Worm (Caenorhabditis elegans) whole organism, early embryonic: ENCODE results near the gene W03H9.2.

Experiments used
- B0310.2 ChIP-seq: sonication (generic microtip); optimal IDR thresholded peaks from 2 replicates; lab custom pipeline; 2016; ENCODE audit warnings: mild to moderate bottlenecking, missing genetic modification characterization, missing compliant biosample characterization
- F13C5.2 ChIP-seq: sonication (generic microtip); optimal IDR thresholded peaks from 2 replicates; lab custom pipeline; 2017; ENCODE audit warnings: mild to moderate bottlenecking, missing genetic modification characterization, inconsistent platforms, missing compliant biosample characterization
- aly-1 ChIP-seq: sonication (generic microtip); optimal IDR thresholded peaks from 2 replicates; lab custom pipeline; 2016; ENCODE audit warnings: missing genetic modification characterization, missing compliant biosample characterization
- ama-1 ChIP-seq: fragments of 150-350 bp; optimal IDR thresholded peaks from 2 replicates; lab custom pipeline; 2014
- ceh-13 ChIP-seq: fragments of 200-800 bp; sonication (Bioruptor generic); optimal IDR thresholded peaks from 2 replicates; lab custom pipeline; 2018; ENCODE audit warnings: mild to moderate bottlenecking, missing genetic modification characterization, missing compliant biosample characterization
- ceh-36 ChIP-seq: sonication (generic microtip); optimal IDR thresholded peaks from 2 replicates; lab custom pipeline; 2016; ENCODE audit warnings: missing genetic modification characterization, inconsistent platforms, missing compliant biosample characterization
- ets-7 ChIP-seq: sonication (generic microtip); optimal IDR thresholded peaks from 2 replicates; lab custom pipeline; 2016; ENCODE audit warnings: missing genotype, missing genetic modification characterization, missing compliant biosample characterization
- flt-1 ChIP-seq: fragments of 200-800 bp; sonication (Bioruptor generic); IDR thresholded peaks from 2 replicates; pipeline ENCODE4 v1.3.6; 2022; ENCODE audit warnings: missing genetic modification characterization, missing compliant biosample characterization
- hmbx-1 ChIP-seq: sonication (generic microtip); optimal IDR thresholded peaks from 2 replicates; lab custom pipeline; 2016; ENCODE audit warnings: mild to moderate bottlenecking, missing genetic modification characterization, missing compliant biosample characterization
- hmg-4 ChIP-seq: fragments of 200-800 bp; sonication (Bioruptor generic); optimal IDR thresholded peaks from 2 replicates; lab custom pipeline; 2018; ENCODE audit warnings: mild to moderate bottlenecking, missing genetic modification characterization, missing compliant biosample characterization
- hnd-1 ChIP-seq: sonication (generic microtip); optimal IDR thresholded peaks from 2 replicates; lab custom pipeline; 2016; ENCODE audit warnings: missing genetic modification characterization, missing compliant biosample characterization
- pes-1 ChIP-seq: fragments of 200-800 bp; sonication (Bioruptor generic); IDR thresholded peaks from 2 replicates; pipeline ENCODE4 v1.3.6; 2022; ENCODE audit warnings: missing genetic modification reagents, missing genetic modification characterization, missing compliant biosample characterization
- scrt-1 ChIP-seq: fragments of 200-800 bp; sonication (Bioruptor generic); IDR thresholded peaks from 2 replicates; pipeline ENCODE4 v1.3.6; 2022; ENCODE audit warnings: missing genetic modification characterization, missing compliant biosample characterization
- sea-1 ChIP-seq: fragments of 200-800 bp; sonication (Bioruptor generic); conservative IDR thresholded peaks from 2 replicates; pipeline ENCODE4 v1.3.6; 2022; ENCODE audit warnings: missing genetic modification characterization, missing compliant biosample characterization
- tbx-11 ChIP-seq: fragments of 200-800 bp; sonication (Bioruptor generic); IDR thresholded peaks from 2 replicates; pipeline ENCODE4 v1.3.6; 2022; ENCODE audit warnings: missing genetic modification characterization, missing compliant biosample characterization
- tbx-37 ChIP-seq: fragments of 200-800 bp; sonication (Bioruptor generic); conservative IDR thresholded peaks from 2 replicates; pipeline ENCODE4 v1.3.6; 2022; ENCODE audit warnings: missing genetic modification reagents, missing genetic modification characterization, missing compliant biosample characterization
- tra-4 ChIP-seq: sonication (generic microtip); optimal IDR thresholded peaks from 2 replicates; lab custom pipeline; 2017; ENCODE audit warnings: missing genetic modification characterization, missing compliant biosample characterization

Gene W03H9.2

DNA sequence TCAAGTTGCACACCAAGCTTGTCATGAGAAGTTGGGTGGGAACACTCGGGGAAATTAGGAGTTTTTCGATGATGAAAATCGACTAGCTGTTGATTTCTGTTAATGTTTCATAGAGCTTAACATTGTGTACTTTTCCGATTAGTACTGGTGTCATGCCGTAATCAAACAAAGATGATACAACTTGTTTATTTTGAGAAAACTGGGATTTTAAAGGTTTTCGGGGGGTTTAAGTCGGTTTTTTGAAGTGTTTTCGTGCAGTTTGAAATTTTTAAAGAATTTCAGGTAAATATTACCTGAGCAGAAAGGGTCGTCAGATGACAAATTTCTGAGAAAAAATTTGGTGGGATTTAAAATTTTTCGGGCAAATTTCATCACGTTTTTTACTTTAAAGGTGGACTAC lies 27.9 kb upstream of the W03H9.2 start, which contains the start of gene eat-2:
TSS of gene eat-2 (minus strand) at position 101 of the 400 bp plus-strand sequence.
- TF ChIP-seq F13C5.2 (tag; lab: Kevin White, UChicago) (no peak), hmbx-1 (tag; lab: Kevin White, UChicago) (no peak), ets-7 (tag; lab: Kevin White, UChicago) (no peak), B0310.2 (tag; lab: Kevin White, UChicago) (no peak), ama-1 (lab: Kevin White, UChicago) (no peak), aly-1 (tag; lab: Kevin White, UChicago) (no peak), hnd-1 (tag; lab: Kevin White, UChicago) (no peak), ceh-13 (GFP tag; lab: Kevin White, UChicago) (no peak), ceh-36 (tag; lab: Kevin White, UChicago) (no peak), hmg-4 (GFP tag; lab: Kevin White, UChicago) (no peak), pes-1 (no peak), tbx-37 (GFP tag; lab: Robert Waterston, UW) (no peak)

DNA sequence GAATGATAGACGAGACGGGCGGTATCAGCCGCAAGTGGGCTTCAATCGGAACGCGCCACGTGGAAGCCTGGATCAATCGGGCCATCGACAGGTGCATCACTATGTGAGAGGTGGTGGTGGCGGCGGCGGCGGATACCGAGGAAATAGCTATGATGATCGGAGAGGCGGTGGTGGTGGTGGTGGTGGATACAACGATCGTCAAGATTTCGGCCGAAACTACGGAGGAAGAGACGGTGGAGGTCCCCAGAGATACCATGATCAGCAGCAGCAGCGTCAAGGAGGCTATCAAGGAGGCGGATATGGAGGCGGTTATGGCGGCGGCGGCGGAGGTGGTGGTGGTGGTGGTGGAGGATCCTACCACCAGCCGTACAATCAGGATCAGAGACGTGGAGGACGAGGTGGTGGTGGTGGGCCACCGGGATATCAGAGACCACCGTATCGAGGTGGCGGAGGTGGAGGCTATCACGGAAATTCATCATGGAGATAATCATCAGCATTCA lies 21.8 kb upstream of the W03H9.2 start:
- TF ChIP-seq aly-1 (tag; lab: Kevin White, UChicago) (no peak), scrt-1 (0 out of 2 replicates have a peak, but pooled peaks have one; percentile 56), flt-1 (GFP tag; lab: Robert Waterston, UW) (no peak), sea-1 (GFP tag; lab: Robert Waterston, UW) (no peak), B0310.2 (tag; lab: Kevin White, UChicago) (no peak), tra-4 (tag; lab: Kevin White, UChicago) (no peak)

DNA sequence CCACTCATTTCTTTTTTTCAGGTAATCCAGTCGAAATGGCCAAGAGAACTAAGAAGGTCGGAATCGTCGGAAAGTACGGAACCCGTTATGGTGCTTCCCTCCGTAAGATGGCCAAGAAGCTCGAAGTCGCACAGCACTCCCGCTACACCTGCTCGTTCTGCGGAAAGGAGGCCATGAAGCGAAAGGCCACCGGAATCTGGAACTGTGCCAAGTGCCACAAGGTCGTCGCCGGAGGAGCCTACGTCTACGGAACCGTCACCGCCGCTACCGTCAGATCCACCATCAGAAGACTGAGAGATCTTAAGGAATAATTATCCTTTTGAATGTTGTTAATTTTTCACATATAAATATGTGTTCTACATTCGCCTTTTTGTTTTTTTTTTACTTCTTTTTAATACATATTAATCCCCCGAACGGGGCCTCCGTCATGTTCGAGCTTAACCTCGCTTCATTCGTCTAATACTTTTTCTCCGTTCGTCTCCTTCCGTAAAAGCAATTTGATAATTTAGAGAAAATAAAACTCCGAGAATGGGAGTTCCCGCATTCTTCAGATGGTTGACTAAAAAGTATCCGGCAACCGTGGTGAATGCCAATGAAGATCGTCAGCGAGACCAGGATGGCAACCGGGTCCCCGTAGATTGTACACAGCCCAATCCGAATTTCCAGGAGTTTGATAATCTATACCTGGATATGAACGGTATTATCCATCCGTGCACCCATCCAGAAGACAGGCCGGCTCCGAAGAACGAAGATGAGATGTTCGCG lies 11.8 kb upstream of the W03H9.2 start, which contains the start of the genes rpl-43 and xrn-2:
TSS of gene rpl-43 (plus strand) at position 36 of the 765 bp plus-strand sequence.
TSS of gene xrn-2 (plus strand) at position 510 of the 765 bp plus-strand sequence.
- TF ChIP-seq scrt-1 = 0 out of 2 replicates have a peak, but pooled peaks have one; percentile 20
- peak; percentile 49 for TF ChIP-seq ama-1 (lab: Kevin White, UChicago)
- TF ChIP-seq ceh-13 (GFP tag; lab: Kevin White, UChicago) = no peak

DNA sequence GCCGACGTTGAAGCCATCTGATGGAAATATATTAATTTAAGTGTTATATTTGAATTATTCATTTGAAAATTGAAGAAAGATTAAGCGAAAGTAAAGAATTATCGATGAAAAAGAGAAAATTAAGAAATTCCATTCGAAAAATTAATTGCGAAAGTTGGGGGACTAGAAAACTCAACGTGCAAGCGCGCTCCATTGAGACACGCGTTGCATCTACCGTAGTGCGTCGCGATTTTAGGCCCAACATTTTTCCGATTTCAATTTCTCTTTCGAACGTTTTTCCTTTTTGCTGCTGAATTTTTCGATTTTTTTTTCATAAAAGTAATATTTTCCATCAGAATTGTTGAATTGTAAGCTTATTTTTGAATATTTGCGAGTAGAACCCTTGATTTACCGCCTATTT lies 10.7 kb upstream of the W03H9.2 start, which contains the start of gene Y48B6A.1:
TSS of gene Y48B6A.1 (minus strand) at position 17 of the 400 bp plus-strand sequence.
- TF ChIP-seq tra-4 (tag; lab: Kevin White, UChicago) (no peak), hmbx-1 (tag; lab: Kevin White, UChicago) (no peak), pes-1 (peak; percentile 76), ets-7 (tag; lab: Kevin White, UChicago) (no peak), ama-1 (lab: Kevin White, UChicago) (no peak), sea-1 (GFP tag; lab: Robert Waterston, UW) (no peak), hmg-4 (GFP tag; lab: Kevin White, UChicago) (peak; percentile 79), F13C5.2 (tag; lab: Kevin White, UChicago) (peak; percentile 86), tbx-37 (GFP tag; lab: Robert Waterston, UW) (peak; percentile 69), hnd-1 (tag; lab: Kevin White, UChicago) (peak; percentile 6), flt-1 (GFP tag; lab: Robert Waterston, UW) (peak; percentile 50; the same call in 1 of the 2 replicates)

DNA sequence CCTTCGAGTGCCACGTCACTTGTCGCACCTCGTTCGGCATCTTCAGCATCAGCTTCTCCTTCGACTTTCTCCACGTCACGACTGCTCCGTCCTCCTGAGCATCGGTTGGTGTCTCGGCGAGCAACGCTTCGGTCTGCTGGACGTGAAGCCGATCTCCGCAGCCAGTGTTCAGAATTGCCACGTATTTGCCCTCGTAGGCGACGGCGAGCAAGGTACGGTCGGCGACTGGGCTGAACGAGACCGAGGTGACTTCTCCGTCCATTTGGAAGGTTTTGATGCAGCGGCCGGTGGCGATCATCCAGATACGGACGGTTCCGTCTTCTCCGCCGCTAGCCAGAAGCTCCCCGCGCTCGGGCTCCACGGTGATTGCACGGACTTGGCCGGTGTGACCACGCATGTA lies 8.6 kb upstream of the W03H9.2 start:
- TF ChIP-seq ets-7 (tag; lab: Kevin White, UChicago) (no peak), aly-1 (tag; lab: Kevin White, UChicago) (no peak), B0310.2 (tag; lab: Kevin White, UChicago) (no peak), F13C5.2 (tag; lab: Kevin White, UChicago) (no peak), tbx-37 (GFP tag; lab: Robert Waterston, UW) (no peak), flt-1 (GFP tag; lab: Robert Waterston, UW) (no peak), hmbx-1 (tag; lab: Kevin White, UChicago) (no peak), ama-1 (lab: Kevin White, UChicago) (no peak), ceh-36 (tag; lab: Kevin White, UChicago) (no peak)

DNA sequence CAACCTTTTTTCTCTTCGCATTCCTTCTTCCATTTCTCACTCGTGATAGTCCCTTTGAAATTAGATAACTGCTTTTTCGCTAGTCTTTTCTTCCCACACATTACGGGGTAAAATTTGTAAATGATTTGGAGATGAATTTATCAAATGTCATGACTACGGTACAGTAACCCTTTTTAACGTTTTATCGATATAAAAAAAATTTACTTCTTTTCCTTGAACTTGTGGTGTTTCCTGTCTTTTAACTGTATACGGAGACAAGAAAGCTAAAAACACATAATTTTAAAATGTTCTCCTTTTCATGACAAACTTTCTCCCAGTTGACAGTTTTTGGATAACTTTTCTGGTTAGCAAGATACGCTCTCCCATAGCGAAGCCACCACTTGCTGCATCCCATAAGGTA lies 6.4 kb upstream of the W03H9.2 start, which contains the start of gene W03H9.1:
TSS of gene W03H9.1 (minus strand) at position 101 of the 400 bp plus-strand sequence.
- TF ChIP-seq flt-1 (GFP tag; lab: Robert Waterston, UW) = no peak
- TF ChIP-seq scrt-1 = no peak
- TF ChIP-seq hmbx-1 (tag; lab: Kevin White, UChicago) = no peak
- no peak for TF ChIP-seq hnd-1 (tag; lab: Kevin White, UChicago)
- TF ChIP-seq sea-1 (GFP tag; lab: Robert Waterston, UW) = no peak
- no peak for TF ChIP-seq ama-1 (lab: Kevin White, UChicago)
- no peak for TF ChIP-seq B0310.2 (tag; lab: Kevin White, UChicago)
- no peak for TF ChIP-seq ets-7 (tag; lab: Kevin White, UChicago)
- no peak for TF ChIP-seq aly-1 (tag; lab: Kevin White, UChicago)
- TF ChIP-seq ceh-36 (tag; lab: Kevin White, UChicago) = no peak
- TF ChIP-seq pes-1 = no peak
- TF ChIP-seq tbx-11 (GFP tag; lab: Robert Waterston, UW) = no peak
- no peak for TF ChIP-seq tra-4 (tag; lab: Kevin White, UChicago)

DNA sequence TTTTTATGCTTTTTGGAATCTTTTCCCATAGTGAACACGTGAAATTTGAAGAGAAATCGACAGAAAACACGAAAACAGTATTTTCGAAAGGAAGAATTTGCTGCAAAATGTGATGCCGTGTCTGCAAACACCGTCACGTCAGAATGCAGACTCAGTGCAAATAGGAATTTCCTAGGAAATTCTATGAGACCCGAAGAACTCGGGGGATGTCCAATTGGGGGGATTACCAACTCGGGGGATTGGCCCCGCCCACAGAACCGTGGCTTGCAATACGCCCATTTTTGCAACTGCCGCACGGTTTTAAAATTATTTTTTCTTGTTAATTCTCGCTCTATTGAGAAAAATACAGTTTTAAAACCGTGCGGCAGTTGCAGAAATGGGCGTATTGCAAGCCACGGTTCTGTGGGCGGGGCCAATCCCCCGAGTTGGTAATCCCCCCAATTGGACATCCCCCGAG lies 1.5 kb downstream of the W03H9.2 start, which contains the start of gene cacn-1:
TSS of gene cacn-1 (minus strand) at position 51 of the 457 bp plus-strand sequence.
- TF ChIP-seq flt-1 (GFP tag; lab: Robert Waterston, UW) = 0 out of 2 replicates have a peak, but pooled peaks have one; percentile 21
